Fruit fly (Drosophila melanogaster): ENCODE results near the gene Ant2.
A peak's percentile ranks its signal among the peaks of the same experiment; 100 is the strongest.

The Ant2 gene

dm6 chrX:10734763-10735681, 51.7 kb downstream of the Ant2 start:
- no peak for TF ChIP-seq CG8159 (tag; optimal IDR thresholded peaks at IDR 0.05)
- no peak for TF ChIP-seq CG13204 (GFP tag; optimal IDR thresholded peaks at IDR 0.05)
- no peak for TF ChIP-seq rn (GFP tag; IDR thresholded peaks at IDR 0.05)
- no peak for TF ChIP-seq CG12605 (GFP tag; IDR thresholded peaks at IDR 0.05)
- TF ChIP-seq fd96Ca (GFP tag; IDR thresholded peaks at IDR 0.05), result 0 out of 3 replicates have a peak, but pooled peaks have one; percentile 12
- TF ChIP-seq Pif1B (GFP tag; optimal IDR thresholded peaks at IDR 0.05), result no peak
- TF ChIP-seq Ets98B (GFP tag; IDR thresholded peaks at IDR 0.05), result no peak
- TF ChIP-seq CG32121 (GFP tag; IDR thresholded peaks at IDR 0.05), result no peak
- no peak for TF ChIP-seq CG15710 (tag; optimal IDR thresholded peaks at IDR 0.05)

dm6 chrX:10732733-10733455, 53.8 kb downstream of the Ant2 start:
- TF ChIP-seq Snoo (tag; optimal IDR thresholded peaks at IDR 0.05) (no peak), CG15710 (tag; optimal IDR thresholded peaks at IDR 0.05) (no peak), CG8301 (tag; optimal IDR thresholded peaks at IDR 0.05) (no peak), Ets98B (GFP tag; IDR thresholded peaks at IDR 0.05) (no peak), CG17806 (tag; optimal IDR thresholded peaks at IDR 0.05) (no peak), Pif1B (GFP tag; optimal IDR thresholded peaks at IDR 0.05) (no peak), CG32121 (GFP tag; IDR thresholded peaks at IDR 0.05) (no peak), CG12605 (GFP tag; IDR thresholded peaks at IDR 0.05) (no peak), gl (tag; optimal IDR thresholded peaks at IDR 0.05) (no peak), fd96Ca (GFP tag; IDR thresholded peaks at IDR 0.05) (no peak), EcR (GFP tag; optimal IDR thresholded peaks at IDR 0.05) (no peak), CG4496 (GFP tag; IDR thresholded peaks at IDR 0.05) (no peak), CG13204 (GFP tag; optimal IDR thresholded peaks at IDR 0.05) (no peak), D1 (tag; optimal IDR thresholded peaks at IDR 0.05) (no peak), CG14655 (GFP tag; optimal IDR thresholded peaks at IDR 0.05) (no peak)

DNA sequence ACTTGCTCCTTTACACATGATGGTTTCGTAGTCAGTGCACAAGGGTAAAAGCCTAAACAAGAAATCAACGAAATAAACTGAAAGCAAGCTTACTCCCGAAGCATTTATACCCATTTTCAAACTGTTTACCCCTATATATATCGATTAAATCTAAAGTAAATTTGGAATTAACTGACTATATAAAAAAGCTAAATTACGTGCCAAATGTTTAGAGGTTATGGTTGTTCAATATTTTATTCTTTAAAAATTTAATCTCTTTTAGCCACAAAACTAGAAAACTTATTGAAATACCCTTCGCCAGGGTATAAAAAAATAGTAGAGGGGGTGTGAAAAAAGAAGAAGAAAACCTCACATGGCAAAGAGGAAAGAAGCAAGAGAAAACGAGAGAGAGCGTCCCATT, 54.9 kb downstream of the Ant2 start:
- no peak for TF ChIP-seq fd96Ca (GFP tag; IDR thresholded peaks at IDR 0.05)
- no peak for TF ChIP-seq rn (GFP tag; IDR thresholded peaks at IDR 0.05)
- peak; percentile 66 for TF ChIP-seq CG8159 (tag; optimal IDR thresholded peaks at IDR 0.05)
- no peak for TF ChIP-seq CG10348 (GFP tag; IDR thresholded peaks at IDR 0.05)
- peak; percentile 20 for TF ChIP-seq Snoo (tag; optimal IDR thresholded peaks at IDR 0.05)
- TF ChIP-seq CG34367 (tag; optimal IDR thresholded peaks at IDR 0.05), result peak; percentile 18
- TF ChIP-seq Pif1B (GFP tag; optimal IDR thresholded peaks at IDR 0.05), result no peak
- no peak for TF ChIP-seq EcR (GFP tag; optimal IDR thresholded peaks at IDR 0.05)
- TF ChIP-seq CG17806 (tag; optimal IDR thresholded peaks at IDR 0.05), result peak; percentile 46
- TF ChIP-seq Pif1A (GFP tag; optimal IDR thresholded peaks at IDR 0.05), result peak; percentile 27
- no peak for TF ChIP-seq CG4496 (GFP tag; IDR thresholded peaks at IDR 0.05)
- peak; percentile 27 for TF ChIP-seq CG8301 (tag; optimal IDR thresholded peaks at IDR 0.05)
- TF ChIP-seq CG15710 (tag; optimal IDR thresholded peaks at IDR 0.05), result peak; percentile 50
- no peak for TF ChIP-seq CG13204 (GFP tag; optimal IDR thresholded peaks at IDR 0.05)
- TF ChIP-seq CG32121 (GFP tag; IDR thresholded peaks at IDR 0.05), result no peak
- no peak for TF ChIP-seq D1 (tag; optimal IDR thresholded peaks at IDR 0.05)
- peak; percentile 52 for TF ChIP-seq CG9948 (tag; optimal IDR thresholded peaks at IDR 0.05)
- TF ChIP-seq Ets98B (GFP tag; IDR thresholded peaks at IDR 0.05), result no peak
- peak; percentile 42 for TF ChIP-seq CG14655 (GFP tag; optimal IDR thresholded peaks at IDR 0.05)
- TF ChIP-seq gl (tag; optimal IDR thresholded peaks at IDR 0.05), result no peak
- no peak for TF ChIP-seq CG12605 (GFP tag; IDR thresholded peaks at IDR 0.05)

- TF ChIP-seq rn (GFP tag; IDR thresholded peaks at IDR 0.05) (no peak), EcR (GFP tag; optimal IDR thresholded peaks at IDR 0.05) (no peak), fd96Ca (GFP tag; IDR thresholded peaks at IDR 0.05) (no peak), CG32121 (GFP tag; IDR thresholded peaks at IDR 0.05) (no peak), CG12605 (GFP tag; IDR thresholded peaks at IDR 0.05) (no peak), CG4496 (GFP tag; IDR thresholded peaks at IDR 0.05) (no peak), D1 (tag; optimal IDR thresholded peaks at IDR 0.05) (no peak)
Measured at dm6 chrX:10731357-10731756, 55.4 kb downstream of the Ant2 start.

DNA sequence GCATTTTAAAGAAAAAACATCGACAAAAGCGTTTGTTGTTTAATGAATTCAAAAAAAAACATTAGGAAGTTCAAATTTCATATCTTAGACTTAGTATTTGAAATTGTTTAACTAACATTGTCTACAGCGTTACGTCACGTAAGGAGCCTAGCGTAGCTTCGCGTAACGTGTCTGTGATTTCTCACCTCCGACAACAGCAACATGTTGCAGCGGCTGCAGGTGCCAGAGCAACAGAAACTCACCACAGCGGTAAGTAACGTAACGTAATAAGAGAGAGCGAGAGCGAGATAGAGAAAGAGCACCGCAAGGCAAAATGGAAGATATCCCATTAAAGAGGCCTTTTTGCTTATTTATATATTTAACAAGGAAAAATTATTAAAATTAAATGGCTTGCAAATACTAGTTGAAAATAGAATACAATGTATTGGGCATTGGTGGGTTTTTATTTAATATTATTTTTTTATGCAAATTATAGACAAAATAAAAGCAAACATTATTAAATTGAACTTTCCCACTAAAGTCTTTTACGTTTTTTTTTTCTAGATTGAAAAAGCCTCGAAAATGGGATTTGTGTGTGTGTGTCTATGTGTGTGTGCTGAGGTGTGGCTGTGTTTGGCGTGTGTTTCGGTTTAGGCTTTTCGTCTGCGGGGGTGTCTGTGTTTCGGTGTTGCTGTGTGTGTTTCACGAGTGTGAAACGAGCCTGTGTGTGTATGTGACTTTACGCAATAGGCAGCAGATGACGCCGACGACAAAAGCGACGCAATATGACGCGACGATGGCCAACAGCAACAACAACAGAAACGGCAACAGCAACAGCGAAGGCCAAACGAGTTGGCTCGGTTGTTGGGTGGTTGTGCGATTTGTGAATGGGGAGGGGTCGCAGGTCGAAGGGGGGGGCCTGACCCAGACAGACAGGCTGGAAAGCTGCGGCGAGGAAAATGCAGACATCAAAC, 56.5 kb downstream of the Ant2 start:
- TF ChIP-seq D1 (tag; optimal IDR thresholded peaks at IDR 0.05), result no peak
- TF ChIP-seq CG13204 (GFP tag; optimal IDR thresholded peaks at IDR 0.05), result no peak
- 0 out of 2 replicates have a peak, but pooled peaks have one; percentile 15 for TF ChIP-seq CG32121 (GFP tag; IDR thresholded peaks at IDR 0.05)
- TF ChIP-seq Snoo (tag; optimal IDR thresholded peaks at IDR 0.05), result no peak

Measured in whole organism, pupa.